Worm (Caenorhabditis elegans) whole organism, late embryonic: ENCODE data around the gene tatn-1.

Experiments used
- ama-1 ChIP-seq: fragments of 150-350 bp; optimal IDR thresholded peaks from 2 replicates; lab custom pipeline; 2014
- fax-1 ChIP-seq: sonication (generic microtip); optimal IDR thresholded peaks from 2 replicates; lab custom pipeline; 2016; ENCODE audit warnings: missing genotype, missing genetic modification characterization, missing compliant biosample characterization
- fkh-10 ChIP-seq: fragments of 150-350 bp; optimal IDR thresholded peaks from 2 replicates; lab custom pipeline; 2014; ENCODE audit warnings: missing biosample characterization, missing genetic modification reagents, missing genetic modification characterization
- hlh-6 ChIP-seq: sonication (generic microtip); optimal IDR thresholded peaks from 2 replicates; lab custom pipeline; 2016; ENCODE audit warnings: missing genotype, missing genetic modification characterization, missing compliant biosample characterization
- lim-6 ChIP-seq: sonication (generic microtip); optimal IDR thresholded peaks from 2 replicates; lab custom pipeline; 2016; ENCODE audit warnings: missing genetic modification characterization, missing compliant biosample characterization
- nfya-1 ChIP-seq: sonication (generic microtip); optimal IDR thresholded peaks from 2 replicates; lab custom pipeline; 2017; ENCODE audit warnings: missing genetic modification characterization, mild to moderate bottlenecking, missing compliant biosample characterization, antibody characterized with exemption, moderate library complexity
- nhr-11 ChIP-seq: fragments of 150-350 bp; optimal IDR thresholded peaks from 2 replicates; lab custom pipeline; 2014; ENCODE audit warnings: missing biosample characterization, missing genetic modification characterization
- pha-4 ChIP-seq: fragments of 150-350 bp; optimal IDR thresholded peaks from 2 replicates; lab custom pipeline; 2018; ENCODE audit warnings: missing biosample characterization, missing genetic modification reagents, missing genetic modification characterization
- ztf-16 ChIP-seq: sonication (generic microtip); optimal IDR thresholded peaks from 2 replicates; lab custom pipeline; 2017; ENCODE audit warnings: missing genetic modification characterization, missing compliant biosample characterization

DNA sequence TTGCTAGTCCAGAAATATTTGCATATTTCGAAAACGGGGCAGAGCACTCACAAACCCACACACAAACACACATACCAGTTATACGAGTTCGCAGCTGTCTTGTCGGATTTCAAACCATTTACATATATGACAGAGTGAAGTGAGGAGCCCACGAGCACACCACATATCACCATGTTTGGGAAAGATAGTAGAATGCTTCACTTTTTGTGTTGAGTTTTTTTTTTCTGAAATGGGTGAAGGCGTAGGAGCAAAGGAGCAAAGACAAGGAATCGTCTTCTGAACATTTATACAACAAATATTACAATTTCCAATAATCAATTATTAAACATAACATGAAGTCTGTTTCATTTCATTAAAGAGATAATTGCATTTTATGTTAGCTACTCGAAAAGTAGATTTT, 15.6 kb upstream of the tatn-1 start:
- TF ChIP-seq fkh-10 (GFP tag; lab: Kevin White, UChicago): no peak
- TF ChIP-seq hlh-6 (tag; lab: Kevin White, UChicago): no peak
- no peak for TF ChIP-seq nhr-11
- no peak for TF ChIP-seq lim-6 (tag; lab: Kevin White, UChicago)
- no peak for TF ChIP-seq pha-4 (tag; lab: Kevin White, UChicago)
- no peak for TF ChIP-seq fax-1 (tag; lab: Kevin White, UChicago)
- no peak for TF ChIP-seq nfya-1 (tag; lab: Kevin White, UChicago)
- no peak for TF ChIP-seq ama-1 (lab: Kevin White, UChicago)
- TF ChIP-seq ztf-16: no peak
